Fruit fly (Drosophila melanogaster) whole organism, embryonic: ENCODE measurements around the gene CG7386.

Experiments used
- Ada2b ChIP-seq: fragments of 200-800 bp; sonication (Bioruptor generic); IDR thresholded peaks from 2 replicates; pipeline ENCODE4 v1.3.6; 2022; ENCODE audit warnings: missing biosample characterization, missing genetic modification characterization
- Aef1 ChIP-seq: fragments of 200-800 bp; sonication (Bioruptor generic); IDR thresholded peaks from 3 replicates; pipeline ENCODE4 v1.3.6; 2022; ENCODE audit warnings: missing biosample characterization, missing genetic modification characterization
- Atf-2 ChIP-seq: fragments of 200-800 bp; sonication (Bioruptor generic); optimal IDR thresholded peaks from 2 replicates; lab custom pipeline; 2016; ENCODE audit warnings: missing biosample characterization, missing genetic modification characterization
- Awh ChIP-seq: fragments of 200-800 bp; sonication (Bioruptor generic); IDR thresholded peaks from 2 replicates; pipeline ENCODE4, ENCODE4 v1.3.6; 2022; ENCODE audit warnings: missing biosample characterization, missing genetic modification characterization
- Blimp-1 ChIP-seq: fragments of 200-800 bp; sonication (Bioruptor generic); optimal IDR thresholded peaks from 3 replicates; lab custom pipeline; 2018; ENCODE audit warnings: missing biosample characterization, missing genetic modification characterization, mild to moderate bottlenecking, moderate library complexity, missing genetic modification reagents
- CG10267 ChIP-seq: fragments of 200-800 bp; sonication (Bioruptor generic); optimal IDR thresholded peaks from 2 replicates; lab custom pipeline; 2018; ENCODE audit warnings: missing biosample characterization, mild to moderate bottlenecking, missing genetic modification characterization, moderate library complexity
- CG10274 ChIP-seq: fragments of 200-800 bp; sonication (Bioruptor generic); optimal IDR thresholded peaks from 3 replicates; lab custom pipeline; 2017; ENCODE audit warnings: missing biosample characterization, mild to moderate bottlenecking, missing genetic modification characterization
- CG10959 ChIP-seq: fragments of 200-800 bp; sonication (Bioruptor generic); IDR thresholded peaks from 2 replicates; pipeline ENCODE4 v1.3.6; 2022; ENCODE audit warnings: missing biosample characterization, missing genetic modification characterization
- CG11504 ChIP-seq: fragments of 200-800 bp; sonication (Bioruptor generic); optimal IDR thresholded peaks from 3 replicates; lab custom pipeline; 2019; ENCODE audit warnings: missing biosample characterization, mild to moderate bottlenecking, missing genetic modification characterization, moderate library complexity
- CG15269 ChIP-seq: fragments of 200-800 bp; sonication (Bioruptor generic); optimal IDR thresholded peaks from 2 replicates; lab custom pipeline; 2018; ENCODE audit warnings: missing biosample characterization, mild to moderate bottlenecking, missing genetic modification characterization, moderate library complexity
- CG17385 ChIP-seq: fragments of 200-800 bp; sonication (Bioruptor generic); optimal IDR thresholded peaks from 3 replicates; lab custom pipeline; 2018; ENCODE audit warnings: missing biosample characterization, mild to moderate bottlenecking, missing genetic modification characterization
- CG32532 ChIP-seq: fragments of 200-800 bp; sonication (Bioruptor generic); IDR thresholded peaks from 2 replicates; pipeline ENCODE4 v1.3.6; 2022; ENCODE audit warnings: missing biosample characterization, missing genetic modification characterization
- CG32772 ChIP-seq: fragments of 200-800 bp; sonication (Bioruptor generic); IDR thresholded peaks from 2 replicates; pipeline ENCODE4 v1.3.6; 2022; ENCODE audit warnings: missing biosample characterization, missing genetic modification characterization
- CG7357 ChIP-seq: fragments of 200-800 bp; sonication (Bioruptor generic); IDR thresholded peaks from 3 replicates; pipeline ENCODE4 v1.3.6; 2022; ENCODE audit warnings: missing biosample characterization, missing genetic modification characterization
- CG7556 ChIP-seq: fragments of 200-800 bp; sonication (Bioruptor generic); optimal IDR thresholded peaks from 2 replicates; lab custom pipeline; 2017; ENCODE audit warnings: missing biosample characterization, mild to moderate bottlenecking, missing genetic modification characterization
- CG8089 ChIP-seq: fragments of 200-800 bp; sonication (Bioruptor generic); optimal IDR thresholded peaks from 3 replicates; lab custom pipeline; 2016; ENCODE audit warnings: missing biosample characterization, missing genetic modification characterization
- Camta ChIP-seq: fragments of 200-800 bp; sonication (Bioruptor generic); optimal IDR thresholded peaks from 2 replicates; lab custom pipeline; 2016; ENCODE audit warnings: missing biosample characterization, missing genetic modification characterization
- Dek ChIP-seq: fragments of 200-800 bp; sonication (Bioruptor generic); optimal IDR thresholded peaks from 3 replicates; lab custom pipeline; 2019; ENCODE audit warnings: missing biosample characterization, mild to moderate bottlenecking, missing genetic modification characterization, moderate library complexity
- Dll ChIP-seq: fragments of 200-800 bp; sonication (Bioruptor generic); IDR thresholded peaks from 4 replicates; pipeline ENCODE4 v1.3.6; 2022; ENCODE audit warnings: missing biosample characterization, missing genetic modification characterization; ENCODE audit not compliant: partially characterized antibody
- Dref ChIP-seq: fragments of 200-800 bp; sonication (Bioruptor generic); IDR thresholded peaks from 2 replicates; pipeline ENCODE4 v1.3.6; 2022; ENCODE audit warnings: missing biosample characterization, missing genetic modification characterization
- Fer1 ChIP-seq: fragments of 200-800 bp; sonication (Bioruptor generic); optimal IDR thresholded peaks from 2 replicates; lab custom pipeline; 2017; ENCODE audit warnings: missing biosample characterization, mild to moderate bottlenecking, missing genetic modification characterization
- Gug ChIP-seq: fragments of 200-800 bp; sonication (Bioruptor generic); IDR thresholded peaks from 4 replicates; pipeline ENCODE4 v1.3.6; 2022; ENCODE audit warnings: missing biosample characterization, missing genetic modification characterization
- HLH3B ChIP-seq: fragments of 200-800 bp; sonication (Bioruptor generic); IDR thresholded peaks from 2 replicates; pipeline ENCODE4 v1.3.6; 2022; ENCODE audit warnings: missing biosample characterization, missing genetic modification characterization
- Hand ChIP-seq: fragments of 200-800 bp; sonication (Bioruptor generic); optimal IDR thresholded peaks from 2 replicates; lab custom pipeline; 2017; ENCODE audit warnings: mild to moderate bottlenecking, missing biosample characterization, missing genetic modification reagents, missing genetic modification characterization
- Hmr ChIP-seq: fragments of 200-800 bp; sonication (Bioruptor generic); optimal IDR thresholded peaks from 3 replicates; lab custom pipeline; 2017; ENCODE audit warnings: mild to moderate bottlenecking, missing biosample characterization, missing genetic modification reagents, missing genetic modification characterization
- Hr3 ChIP-seq: fragments of 200-800 bp; sonication (Bioruptor generic); optimal IDR thresholded peaks from 3 replicates; lab custom pipeline; 2016; ENCODE audit warnings: missing biosample characterization, missing genetic modification characterization
- Neu2 ChIP-seq: fragments of 200-800 bp; sonication (Bioruptor generic); optimal IDR thresholded peaks from 3 replicates; lab custom pipeline; 2016; ENCODE audit warnings: missing biosample characterization, missing genetic modification characterization, borderline replicate concordance
- NfI ChIP-seq: fragments of 200-800 bp; sonication (Bioruptor generic); optimal IDR thresholded peaks from 3 replicates; lab custom pipeline; 2018; ENCODE audit warnings: missing biosample characterization, mild to moderate bottlenecking, missing genetic modification characterization, moderate library complexity
- Six4 ChIP-seq: fragments of 200-800 bp; sonication (Bioruptor generic); optimal IDR thresholded peaks from 2 replicates; lab custom pipeline; 2016; ENCODE audit warnings: missing biosample characterization, missing genetic modification characterization
- bbx ChIP-seq: fragments of 200-800 bp; sonication (Bioruptor generic); IDR thresholded peaks from 2 replicates; pipeline ENCODE4 v1.3.6; 2022; ENCODE audit warnings: missing biosample characterization, missing genetic modification characterization; ENCODE audit not compliant: partially characterized antibody
- br ChIP-seq: fragments of >200 bp; optimal IDR thresholded peaks from 2 replicates; lab custom pipeline; 2017
- crol ChIP-seq: fragments of 200-800 bp; sonication (Bioruptor generic); IDR thresholded peaks from 2 replicates; pipeline ENCODE4 v1.3.6; 2022; ENCODE audit warnings: missing biosample characterization, missing genetic modification characterization
- cwo ChIP-seq: fragments of 200-800 bp; sonication (Bioruptor generic); optimal IDR thresholded peaks from 3 replicates; lab custom pipeline; 2017; ENCODE audit warnings: missing biosample characterization, missing genetic modification characterization, mild to moderate bottlenecking, moderate library complexity, missing genetic modification reagents
- dan ChIP-seq: fragments of 200-800 bp; sonication (Bioruptor generic); IDR thresholded peaks from 2 replicates; pipeline ENCODE4 v1.3.6; 2022; ENCODE audit warnings: missing biosample characterization, missing genetic modification characterization
- danr ChIP-seq: fragments of 200-800 bp; sonication (Bioruptor generic); IDR thresholded peaks from 2 replicates; pipeline ENCODE4 v1.3.6; 2022; ENCODE audit warnings: missing biosample characterization, missing genetic modification characterization
- dimm ChIP-seq: fragments of 200-800 bp; sonication (Bioruptor generic); IDR thresholded peaks from 2 replicates; pipeline ENCODE4 v1.3.6; 2022; ENCODE audit warnings: missing biosample characterization, missing genetic modification characterization
- ems ChIP-seq: fragments of 200-800 bp; sonication (Bioruptor generic); optimal IDR thresholded peaks from 3 replicates; lab custom pipeline; 2016; ENCODE audit warnings: missing biosample characterization, missing genetic modification characterization
- ewg ChIP-seq: fragments of 200-800 bp; sonication (Bioruptor generic); optimal IDR thresholded peaks from 3 replicates; lab custom pipeline; 2017; ENCODE audit warnings: mild to moderate bottlenecking, missing biosample characterization, missing genetic modification reagents, missing genetic modification characterization
- fu2 ChIP-seq: fragments of 200-800 bp; sonication (Bioruptor generic); optimal IDR thresholded peaks from 2 replicates; lab custom pipeline; 2016; ENCODE audit warnings: missing biosample characterization, missing genetic modification characterization
- grau ChIP-seq: fragments of 200-800 bp; optimal IDR thresholded peaks from 3 replicates; lab custom pipeline; 2019; ENCODE audit warnings: missing biosample characterization, mild to moderate bottlenecking, missing genetic modification characterization, moderate library complexity
- jing ChIP-seq: fragments of 200-800 bp; sonication (Bioruptor generic); optimal IDR thresholded peaks from 2 replicates; lab custom pipeline; 2018; ENCODE audit warnings: missing biosample characterization, mild to moderate bottlenecking, missing genetic modification characterization
- jumu ChIP-seq: fragments of 200-800 bp; sonication (Bioruptor generic); optimal IDR thresholded peaks from 3 replicates; lab custom pipeline; 2016; ENCODE audit warnings: missing biosample characterization, missing genetic modification characterization
- klu ChIP-seq: fragments of 200-800 bp; sonication (Bioruptor generic); IDR thresholded peaks from 2 replicates; pipeline ENCODE4 v1.3.6; 2022; ENCODE audit warnings: missing biosample characterization, missing genetic modification characterization
- prd ChIP-seq, 3 experiments: fragments of >200 bp in 2 of 3; fragments of 200-800 bp in 1 of 3; sonication (Bioruptor generic) in 1 of 3; optimal IDR thresholded peaks in 2 of 3; IDR thresholded peaks in 1 of 3; 2 replicates in 2 of 3; 3 replicates in 1 of 3; pipeline versions ENCODE4 v1.3.6 to Lab custom; 2017 to 2022; ENCODE audit warnings: missing biosample characterization in 1 of 3, missing genetic modification characterization in 1 of 3
- pros ChIP-seq: fragments of 200-800 bp; sonication (Bioruptor generic); optimal IDR thresholded peaks from 3 replicates; lab custom pipeline; 2019; ENCODE audit warnings: missing biosample characterization, mild to moderate bottlenecking, missing genetic modification characterization, moderate library complexity
- ranshi ChIP-seq: fragments of 200-800 bp; sonication (Bioruptor generic); IDR thresholded peaks from 2 replicates; pipeline ENCODE4 v1.3.6; 2022; ENCODE audit warnings: missing biosample characterization, missing genetic modification characterization
- shn ChIP-seq: fragments of 200-800 bp; sonication (Bioruptor generic); optimal IDR thresholded peaks from 3 replicates; lab custom pipeline; 2016; ENCODE audit warnings: missing biosample characterization, missing genetic modification characterization
- sqz ChIP-seq: fragments of 200-800 bp; sonication (Bioruptor generic); optimal IDR thresholded peaks from 3 replicates; lab custom pipeline; 2018; ENCODE audit warnings: missing biosample characterization, mild to moderate bottlenecking, missing genetic modification characterization
- sug ChIP-seq: fragments of 200-800 bp; optimal IDR thresholded peaks from 2 replicates; lab custom pipeline; 2019; ENCODE audit warnings: missing biosample characterization, mild to moderate bottlenecking, missing genetic modification characterization, moderate library complexity
- tgo ChIP-seq: fragments of 200-800 bp; sonication (Bioruptor generic); IDR thresholded peaks from 3 replicates; pipeline ENCODE4 v1.3.6; 2022; ENCODE audit warnings: missing biosample characterization, missing genetic modification characterization
- wdn ChIP-seq: fragments of 200-800 bp; sonication (Bioruptor generic); IDR thresholded peaks from 2 replicates; pipeline ENCODE4 v1.3.6; 2022; ENCODE audit warnings: missing biosample characterization, missing genetic modification characterization

CG7386 gene

dm6 chr3L:6220187-6220586 is 30.6 kb downstream of the CG7386 start, which contains the start of gene CG33946:
CG33946 (plus strand) TSS chr3L:6220578.
- TF ChIP-seq cwo (GFP tag; lab: Kevin White, UChicago) = no peak
- TF ChIP-seq sqz (GFP tag; lab: Kevin White, UChicago) = no peak
- no peak for TF ChIP-seq grau (tag; lab: Kevin White, UChicago)
- no peak for TF ChIP-seq CG7556 (GFP tag; lab: Kevin White, UChicago)
- no peak for TF ChIP-seq br (lab: Kevin White, UChicago)
- TF ChIP-seq Ada2b (GFP tag; lab: Robert Waterston, UW) = peak; percentile 53
- TF ChIP-seq Gug (GFP tag; lab: Robert Waterston, UW) = peak; percentile 24; the same call in 1 of the 4 replicates
- TF ChIP-seq CG10959 (GFP tag; lab: Robert Waterston, UW) = peak; percentile 58
- peak; percentile 64; the same call in 1 of the 2 replicates for TF ChIP-seq ranshi (GFP tag; lab: Robert Waterston, UW)
- TF ChIP-seq CG15269 (tag; lab: Kevin White, UChicago) = no peak
- peak; percentile 47 for TF ChIP-seq ems (GFP tag; lab: Kevin White, UChicago)
- no peak for TF ChIP-seq crol (GFP tag; lab: Robert Waterston, UW)
- peak; percentile 13 for TF ChIP-seq CG11504
- 0 out of 2 replicates have a peak, but pooled peaks have one; percentile 8 for TF ChIP-seq Awh (GFP tag; lab: Robert Waterston, UW)
- no peak for TF ChIP-seq fu2 (GFP tag; lab: Kevin White, UChicago)
- TF ChIP-seq Camta (GFP tag; lab: Kevin White, UChicago) = no peak
- no peak for TF ChIP-seq Fer1
- no peak for TF ChIP-seq ewg (GFP tag; lab: Kevin White, UChicago)
- 0 out of 2 replicates have a peak, but pooled peaks have one; percentile 15 for TF ChIP-seq danr
- TF ChIP-seq jing (GFP tag; lab: Kevin White, UChicago) = peak; percentile 1
- no peak for TF ChIP-seq CG10274 (GFP tag; lab: Kevin White, UChicago)
- TF ChIP-seq tgo (GFP tag; lab: Robert Waterston, UW) = no peak
- TF ChIP-seq HLH3B (GFP tag; lab: Robert Waterston, UW) = 0 out of 2 replicates have a peak, but pooled peaks have one; percentile 42
- TF ChIP-seq Hmr (GFP tag; lab: Kevin White, UChicago) = no peak
- no peak for TF ChIP-seq Neu2 (GFP tag; lab: Kevin White, UChicago)
- peak; percentile 9; the same call in 1 of the 2 replicates for TF ChIP-seq wdn
- no peak for TF ChIP-seq CG7357 (GFP tag; lab: Robert Waterston, UW)
- TF ChIP-seq Dll = no peak
- TF ChIP-seq Aef1 (GFP tag; lab: Robert Waterston, UW) = 0 out of 3 replicates have a peak, but pooled peaks have one; percentile 23
- no peak for TF ChIP-seq Hand (GFP tag; lab: Kevin White, UChicago)
- TF ChIP-seq sug (tag; lab: Kevin White, UChicago) = no peak
- TF ChIP-seq NfI = peak; percentile 21
- no peak for TF ChIP-seq pros (GFP tag; lab: Kevin White, UChicago)
- TF ChIP-seq Atf-2 = peak; percentile 30
- TF ChIP-seq CG32532 (GFP tag; lab: Robert Waterston, UW) = 0 out of 2 replicates have a peak, but pooled peaks have one; percentile 19
- TF ChIP-seq dan (GFP tag; lab: Robert Waterston, UW) = no peak
- peak; percentile 0 for TF ChIP-seq CG8089 (GFP tag; lab: Kevin White, UChicago)
- TF ChIP-seq bbx (GFP tag; lab: Robert Waterston, UW) = no peak
- no peak for TF ChIP-seq dimm (GFP tag; lab: Robert Waterston, UW)
- no peak for TF ChIP-seq jumu (GFP tag; lab: Kevin White, UChicago)
- no peak for TF ChIP-seq Six4
- TF ChIP-seq CG10267 (tag; lab: Kevin White, UChicago) = no peak
- peak; percentile 12 for TF ChIP-seq Blimp-1 (GFP tag; lab: Kevin White, UChicago)
- peak; percentile 25 for TF ChIP-seq shn
- TF ChIP-seq CG32772 (GFP tag; lab: Robert Waterston, UW) = peak; percentile 26; the same call in 1 of the 2 replicates
- no peak for TF ChIP-seq CG17385 (GFP tag; lab: Kevin White, UChicago)
- TF ChIP-seq prd (optimal IDR thresholded peaks at IDR 0.05; lab: Kevin White, UChicago) = no peak
- TF ChIP-seq prd (GFP tag; IDR thresholded peaks at IDR 0.05; lab: Robert Waterston, UW) = peak; percentile 73; the same call in 2 of the 3 replicates
- TF ChIP-seq Dref (GFP tag; lab: Robert Waterston, UW) = no peak
- TF ChIP-seq klu (GFP tag; lab: Robert Waterston, UW) = 0 out of 2 replicates have a peak, but pooled peaks have one; percentile 15
- TF ChIP-seq Dek (tag; lab: Kevin White, UChicago) = no peak
- TF ChIP-seq Hr3 = peak; percentile 21
